Fruit fly (Drosophila melanogaster) whole organism, embryonic: ENCODE measurements around the gene kat80.

ENCODE experiments used
- Abd-B ChIP-seq: fragments of 200-800 bp; sonication (Bioruptor generic); optimal IDR thresholded peaks from 2 replicates; lab custom pipeline; 2018; ENCODE audit warnings: missing biosample characterization, mild to moderate bottlenecking, missing genetic modification characterization, moderate library complexity
- Adf1 ChIP-seq: fragments of 200-800 bp; sonication (Bioruptor generic); IDR thresholded peaks from 2 replicates; pipeline ENCODE4 v1.3.6; 2022; ENCODE audit warnings: missing biosample characterization, missing genetic modification characterization
- CG10543 ChIP-seq: fragments of 200-800 bp; sonication (Bioruptor generic); optimal IDR thresholded peaks from 3 replicates; lab custom pipeline; 2017; ENCODE audit warnings: missing biosample characterization, mild to moderate bottlenecking, missing genetic modification characterization, moderate library complexity
- CG11398 ChIP-seq: fragments of 200-800 bp; sonication (Bioruptor generic); optimal IDR thresholded peaks from 2 replicates; lab custom pipeline; 2016; ENCODE audit warnings: missing biosample characterization, missing genetic modification characterization
- CG12299 ChIP-seq: fragments of 200-800 bp; sonication (Bioruptor generic); optimal IDR thresholded peaks from 2 replicates; lab custom pipeline; 2018; ENCODE audit warnings: missing biosample characterization, mild to moderate bottlenecking, missing genetic modification characterization
- CG12659 ChIP-seq: fragments of 200-800 bp; sonication (Bioruptor generic); optimal IDR thresholded peaks from 3 replicates; lab custom pipeline; 2017; ENCODE audit warnings: mild to moderate bottlenecking, missing biosample characterization, missing genetic modification reagents, missing genetic modification characterization
- CG15601 ChIP-seq: fragments of 200-800 bp; sonication (Bioruptor generic); optimal IDR thresholded peaks from 3 replicates; lab custom pipeline; 2019; ENCODE audit warnings: missing biosample characterization, mild to moderate bottlenecking, missing genetic modification characterization, moderate library complexity
- CG15696 ChIP-seq: fragments of 200-800 bp; sonication (Bioruptor generic); optimal IDR thresholded peaks from 2 replicates; lab custom pipeline; 2019; ENCODE audit warnings: missing biosample characterization, mild to moderate bottlenecking, missing genetic modification characterization, moderate library complexity
- CG16863 ChIP-seq: fragments of 200-800 bp; sonication (Bioruptor generic); optimal IDR thresholded peaks from 3 replicates; lab custom pipeline; 2016; ENCODE audit warnings: missing biosample characterization, missing genetic modification characterization
- CG18262 ChIP-seq: fragments of 200-800 bp; optimal IDR thresholded peaks from 3 replicates; lab custom pipeline; 2019; ENCODE audit warnings: missing biosample characterization, mild to moderate bottlenecking, missing genetic modification characterization, moderate library complexity
- CG2129 ChIP-seq: fragments of 200-800 bp; sonication (Bioruptor generic); IDR thresholded peaks from 2 replicates; pipeline ENCODE4 v1.3.6; 2022; ENCODE audit warnings: missing biosample characterization, missing genetic modification characterization; ENCODE audit not compliant: partially characterized antibody
- CG2202 ChIP-seq: fragments of 200-800 bp; sonication (Bioruptor generic); optimal IDR thresholded peaks from 2 replicates; lab custom pipeline; 2018; ENCODE audit warnings: missing biosample characterization, mild to moderate bottlenecking, missing genetic modification characterization
- CG2889 ChIP-seq: fragments of 200-800 bp; sonication (Bioruptor generic); IDR thresholded peaks from 3 replicates; pipeline ENCODE4 v1.3.6; 2022; ENCODE audit warnings: missing biosample characterization, missing genetic modification characterization
- CG32767 ChIP-seq: fragments of 200-800 bp; sonication (Bioruptor generic); IDR thresholded peaks from 2 replicates; pipeline ENCODE4 v1.3.6; 2022; ENCODE audit warnings: missing biosample characterization, missing genetic modification characterization
- CG32772 ChIP-seq: fragments of 200-800 bp; sonication (Bioruptor generic); IDR thresholded peaks from 2 replicates; pipeline ENCODE4 v1.3.6; 2022; ENCODE audit warnings: missing biosample characterization, missing genetic modification characterization
- CG3281 ChIP-seq: fragments of 200-800 bp; sonication (Bioruptor generic); optimal IDR thresholded peaks from 3 replicates; lab custom pipeline; 2017; ENCODE audit warnings: missing biosample characterization, mild to moderate bottlenecking, missing genetic modification characterization
- CG3407 ChIP-seq: fragments of 200-800 bp; sonication (Bioruptor generic); optimal IDR thresholded peaks from 2 replicates; lab custom pipeline; 2018; ENCODE audit warnings: missing biosample characterization, mild to moderate bottlenecking, missing genetic modification characterization
- CG3995 ChIP-seq: fragments of 200-800 bp; sonication (Bioruptor generic); optimal IDR thresholded peaks from 3 replicates; lab custom pipeline; 2016; ENCODE audit warnings: missing biosample characterization, missing genetic modification characterization
- CG4404 ChIP-seq: fragments of 200-800 bp; sonication (Bioruptor generic); IDR thresholded peaks from 2 replicates; pipeline ENCODE4 v1.3.6; 2022; ENCODE audit warnings: missing biosample characterization, missing genetic modification characterization
- CG6272 ChIP-seq: fragments of 200-800 bp; sonication (Bioruptor generic); IDR thresholded peaks from 2 replicates; pipeline ENCODE4 v1.3.6; 2022; ENCODE audit warnings: missing biosample characterization, missing genetic modification characterization
- CG6654 ChIP-seq: fragments of 200-800 bp; sonication (Bioruptor generic); optimal IDR thresholded peaks from 2 replicates; lab custom pipeline; 2017; ENCODE audit warnings: missing biosample characterization, mild to moderate bottlenecking, missing genetic modification characterization
- CG6683 ChIP-seq: fragments of 200-800 bp; sonication (Bioruptor generic); optimal IDR thresholded peaks from 2 replicates; lab custom pipeline; 2017; ENCODE audit warnings: missing biosample characterization, mild to moderate bottlenecking, missing genetic modification characterization, missing genetic modification reagents
- CG8388 ChIP-seq: fragments of 200-800 bp; sonication (Bioruptor generic); optimal IDR thresholded peaks from 2 replicates; lab custom pipeline; 2019; ENCODE audit warnings: missing biosample characterization, mild to moderate bottlenecking, missing genetic modification characterization, moderate library complexity
- Camta ChIP-seq: fragments of 200-800 bp; sonication (Bioruptor generic); optimal IDR thresholded peaks from 2 replicates; lab custom pipeline; 2016; ENCODE audit warnings: missing biosample characterization, missing genetic modification characterization
- Dbx ChIP-seq: fragments of 200-800 bp; sonication (Bioruptor generic); IDR thresholded peaks from 3 replicates; pipeline ENCODE4 v1.3.6; 2022; ENCODE audit warnings: missing biosample characterization, missing genetic modification characterization
- Dip3 ChIP-seq: fragments of 200-800 bp; sonication (Bioruptor generic); optimal IDR thresholded peaks from 3 replicates; lab custom pipeline; 2016; ENCODE audit warnings: missing biosample characterization, missing genetic modification characterization
- ERR ChIP-seq: fragments of 200-800 bp; sonication (Bioruptor generic); optimal IDR thresholded peaks from 2 replicates; lab custom pipeline; 2016; ENCODE audit warnings: missing biosample characterization, missing genetic modification characterization
- Hey ChIP-seq: fragments of 200-800 bp; sonication (Bioruptor generic); optimal IDR thresholded peaks from 3 replicates; lab custom pipeline; 2018; ENCODE audit warnings: missing biosample characterization, mild to moderate bottlenecking, missing genetic modification characterization
- HmgZ ChIP-seq: fragments of 200-800 bp; sonication (Bioruptor generic); optimal IDR thresholded peaks from 2 replicates; lab custom pipeline; 2018; ENCODE audit warnings: missing biosample characterization, mild to moderate bottlenecking, missing genetic modification characterization
- Hmx ChIP-seq: fragments of 200-800 bp; sonication (Bioruptor generic); optimal IDR thresholded peaks from 2 replicates; lab custom pipeline; 2016; ENCODE audit warnings: missing biosample characterization, missing genetic modification characterization
- Hr39 ChIP-seq: fragments of >200 bp; optimal IDR thresholded peaks from 2 replicates; lab custom pipeline; 2017
- Meics ChIP-seq: fragments of 200-800 bp; sonication (Bioruptor generic); optimal IDR thresholded peaks from 2 replicates; lab custom pipeline; 2017; ENCODE audit warnings: missing biosample characterization, mild to moderate bottlenecking, missing genetic modification characterization
- NFAT ChIP-seq: fragments of 200-800 bp; sonication (Bioruptor generic); IDR thresholded peaks from 2 replicates; pipeline ENCODE4 v1.3.6; 2022; ENCODE audit warnings: missing biosample characterization, missing genetic modification characterization
- Nf-YC ChIP-seq: fragments of 200-800 bp; optimal IDR thresholded peaks from 3 replicates; lab custom pipeline; 2019; ENCODE audit warnings: missing biosample characterization, mild to moderate bottlenecking, missing genetic modification characterization, moderate library complexity
- Oaz ChIP-seq: fragments of 200-800 bp; sonication (Bioruptor generic); IDR thresholded peaks from 2 replicates; pipeline ENCODE4 v1.3.6; 2022; ENCODE audit warnings: missing biosample characterization, missing genetic modification characterization
- eve ChIP-seq, 2 experiments: fragments of >200 bp; optimal IDR thresholded peaks; 2 replicates each; lab custom pipeline; 2017; ENCODE audit warnings: missing biosample characterization in 2 of 2, missing genetic modification characterization in 2 of 2
- gcm2 ChIP-seq: fragments of 200-800 bp; sonication (Bioruptor generic); optimal IDR thresholded peaks from 2 replicates; lab custom pipeline; 2016; ENCODE audit warnings: missing biosample characterization, missing genetic modification characterization
- gem ChIP-seq: fragments of 200-800 bp; sonication (Bioruptor generic); optimal IDR thresholded peaks from 2 replicates; lab custom pipeline; 2019; ENCODE audit warnings: missing biosample characterization, mild to moderate bottlenecking, missing genetic modification characterization, moderate library complexity
- gsb ChIP-seq: fragments of 200-800 bp; sonication (Bioruptor generic); IDR thresholded peaks from 2 replicates; pipeline ENCODE4 v1.3.6; 2022; ENCODE audit warnings: missing biosample characterization, missing genetic modification characterization
- h ChIP-seq: fragments of >200 bp; optimal IDR thresholded peaks from 2 replicates; lab custom pipeline; 2017
- org-1 ChIP-seq: fragments of 200-800 bp; sonication (Bioruptor generic); optimal IDR thresholded peaks from 2 replicates; lab custom pipeline; 2017; ENCODE audit warnings: missing biosample characterization, missing genetic modification characterization
- row ChIP-seq: fragments of 200-800 bp; sonication (Bioruptor generic); IDR thresholded peaks from 3 replicates; pipeline ENCODE4 v1.3.6; 2022; ENCODE audit warnings: missing biosample characterization, missing genetic modification characterization
- run ChIP-seq: fragments of 200-800 bp; sonication (Bioruptor generic); optimal IDR thresholded peaks from 3 replicates; lab custom pipeline; 2018; ENCODE audit warnings: missing biosample characterization, mild to moderate bottlenecking, missing genetic modification characterization
- sens ChIP-seq: fragments of 200-800 bp; sonication (Bioruptor generic); peaks from one replicate; lab custom pipeline; 2016; ENCODE audit warnings: missing biosample characterization, missing genetic modification characterization
- seq ChIP-seq: fragments of 200-800 bp; sonication (Bioruptor generic); IDR thresholded peaks from 2 replicates; pipeline ENCODE4 v1.3.6; 2022; ENCODE audit warnings: missing biosample characterization, missing genetic modification characterization
- slbo ChIP-seq: fragments of 200-800 bp; sonication (Bioruptor generic); IDR thresholded peaks from 2 replicates; pipeline ENCODE4 v1.3.6; 2022; ENCODE audit warnings: missing biosample characterization, missing genetic modification characterization
- slou ChIP-seq: fragments of 200-800 bp; sonication (Bioruptor generic); optimal IDR thresholded peaks from 3 replicates; lab custom pipeline; 2016; ENCODE audit warnings: missing biosample characterization, missing genetic modification characterization
- so ChIP-seq: fragments of 200-800 bp; sonication (Bioruptor generic); IDR thresholded peaks from 3 replicates; pipeline ENCODE4 v1.3.6; 2022; ENCODE audit warnings: missing biosample characterization, missing genetic modification characterization
- tin ChIP-seq: fragments of 200-800 bp; sonication (Bioruptor generic); optimal IDR thresholded peaks from 3 replicates; lab custom pipeline; 2016; ENCODE audit warnings: missing biosample characterization, missing genetic modification characterization
- trh ChIP-seq: fragments of 200-800 bp; sonication (Bioruptor generic); optimal IDR thresholded peaks from 2 replicates; lab custom pipeline; 2016; ENCODE audit warnings: missing biosample characterization, missing genetic modification characterization
- unc-4 ChIP-seq: fragments of 200-800 bp; sonication (Bioruptor generic); IDR thresholded peaks from 2 replicates; pipeline ENCODE4 v1.3.6; 2022; ENCODE audit warnings: missing biosample characterization, missing genetic modification characterization; ENCODE audit not compliant: partially characterized antibody
- vvl ChIP-seq: fragments of 200-800 bp; sonication (Bioruptor generic); IDR thresholded peaks from 2 replicates; pipeline ENCODE4 v1.3.6; 2022; ENCODE audit warnings: missing biosample characterization, missing genetic modification characterization
- wdn ChIP-seq: fragments of 200-800 bp; sonication (Bioruptor generic); IDR thresholded peaks from 2 replicates; pipeline ENCODE4 v1.3.6; 2022; ENCODE audit warnings: missing biosample characterization, missing genetic modification characterization

kat80 gene

dm6 chrX:16263415-16263814 is 12.6 kb downstream of the kat80 start (continued):
- peak; percentile 23 for TF ChIP-seq CG10543 (GFP tag; lab: Kevin White, UChicago)
- TF ChIP-seq CG3407 (GFP tag; lab: Kevin White, UChicago), result peak; percentile 42
- TF ChIP-seq CG12659, result peak; percentile 65
- peak; percentile 74 for TF ChIP-seq org-1 (GFP tag; lab: Kevin White, UChicago)
- TF ChIP-seq CG15696, result peak; percentile 67
- TF ChIP-seq Camta (GFP tag; lab: Kevin White, UChicago), result peak; percentile 52
- peak; percentile 64 for TF ChIP-seq Abd-B (GFP tag; lab: Kevin White, UChicago)
- TF ChIP-seq gsb, result peak; percentile 52
- peak; percentile 30 for TF ChIP-seq CG16863
- peak; percentile 59 for TF ChIP-seq Oaz (GFP tag; lab: Robert Waterston, UW)
- TF ChIP-seq gcm2 (GFP tag; lab: Kevin White, UChicago), result peak; percentile 28
- TF ChIP-seq Hmx (GFP tag; lab: Kevin White, UChicago), result no peak
- TF ChIP-seq seq (GFP tag; lab: Robert Waterston, UW), result peak; percentile 85
- peak; percentile 72 for TF ChIP-seq CG3281
- TF ChIP-seq CG2889, result peak; percentile 39; the same call in 1 of the 3 replicates
- TF ChIP-seq CG12299 (tag; lab: Kevin White, UChicago), result peak; percentile 66
- TF ChIP-seq CG2129, result no peak
- TF ChIP-seq CG3995 (GFP tag; lab: Kevin White, UChicago), result no peak
- peak; percentile 70; the same call in 1 of the 3 replicates for TF ChIP-seq so (GFP tag; lab: Robert Waterston, UW)
- no peak for TF ChIP-seq Hr39 (lab: Kevin White, UChicago)
- TF ChIP-seq HmgZ, result peak; percentile 71
- peak; percentile 51 for TF ChIP-seq Nf-YC
- peak; percentile 67 for TF ChIP-seq wdn
- peak; percentile 67 for TF ChIP-seq CG2202 (tag; lab: Kevin White, UChicago)
- TF ChIP-seq CG32767 (GFP tag; lab: Robert Waterston, UW), result peak; percentile 67; the same call in 1 of the 2 replicates
- TF ChIP-seq CG6683, result peak; percentile 45
- peak; percentile 6 for TF ChIP-seq Hey (tag; lab: Kevin White, UChicago)
- peak; percentile 67 for TF ChIP-seq slou (GFP tag; lab: Kevin White, UChicago)
- TF ChIP-seq Dbx (GFP tag; lab: Robert Waterston, UW), result peak; percentile 77
- TF ChIP-seq sens (GFP tag; lab: Kevin White, UChicago), result peak; percentile 95
- no peak for TF ChIP-seq trh (GFP tag; lab: Kevin White, UChicago)
- TF ChIP-seq CG15601 (tag; lab: Kevin White, UChicago), result peak; percentile 68
- peak; percentile 53; the same call in 1 of the 2 replicates for TF ChIP-seq CG6272
- no peak for TF ChIP-seq h (lab: Kevin White, UChicago)
- TF ChIP-seq run (tag; lab: Kevin White, UChicago), result peak; percentile 66
- peak; percentile 79 for TF ChIP-seq Meics (GFP tag; lab: Kevin White, UChicago)
- no peak for TF ChIP-seq ERR (GFP tag; lab: Kevin White, UChicago)
- TF ChIP-seq row (GFP tag; lab: Robert Waterston, UW), result peak; percentile 89
- peak; percentile 24; the same call in 1 of the 2 replicates for TF ChIP-seq Adf1 (GFP tag; lab: Robert Waterston, UW)
- TF ChIP-seq CG32772 (GFP tag; lab: Robert Waterston, UW), result peak; percentile 67
- TF ChIP-seq vvl, result peak; percentile 90
- peak; percentile 77 for TF ChIP-seq slbo (GFP tag; lab: Robert Waterston, UW)
- TF ChIP-seq Dip3 (GFP tag; lab: Kevin White, UChicago), result peak; percentile 28
- TF ChIP-seq tin, result peak; percentile 80
- TF ChIP-seq unc-4 (GFP tag; lab: Robert Waterston, UW), result no peak
- peak; percentile 41 for TF ChIP-seq NFAT
- TF ChIP-seq CG4404 (GFP tag; lab: Robert Waterston, UW), result peak; percentile 68
- peak; percentile 86 for TF ChIP-seq gem (tag; lab: Kevin White, UChicago)
- TF ChIP-seq CG18262 (tag; lab: Kevin White, UChicago), result peak; percentile 79
- no peak for TF ChIP-seq CG11398
- TF ChIP-seq eve (GFP tag; optimal IDR thresholded peaks at IDR 0.05; lab: Kevin White, UChicago), result no peak
- TF ChIP-seq CG8388, result peak; percentile 69
- peak; percentile 32 for TF ChIP-seq CG6654 (GFP tag; lab: Kevin White, UChicago)
